Worm (Caenorhabditis elegans): ENCODE data around the gene F22E5.2.

DNA sequence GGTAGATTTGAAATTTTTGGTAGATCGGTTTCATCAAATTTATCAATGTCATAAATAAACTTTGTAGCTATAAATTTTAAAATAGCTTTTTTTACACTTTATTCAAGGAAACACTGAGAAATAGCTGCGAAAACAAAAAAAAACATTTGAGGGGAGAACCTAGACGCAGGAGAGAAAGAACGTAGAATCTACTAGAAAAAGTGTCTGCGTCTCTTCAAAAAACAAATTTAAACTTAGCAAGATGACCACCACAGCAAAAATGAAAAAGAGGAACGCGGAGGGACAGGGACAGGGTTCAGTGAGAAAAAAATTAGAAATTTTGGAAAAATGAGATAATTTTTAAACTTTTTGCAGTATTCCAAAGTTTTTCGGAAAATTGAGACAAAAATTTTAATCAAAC, 16.2 kb upstream of the F22E5.2 start:
- TF ChIP-seq nhr-76 (tag; optimal IDR thresholded peaks at IDR 0.05) (no peak), nhr-12 (tag; optimal IDR thresholded peaks at IDR 0.05) (no peak), elt-3 (tag; optimal IDR thresholded peaks at IDR 0.05) (no peak), mab-5 (tag; optimal IDR thresholded peaks at IDR 0.05) (no peak), mep-1 (tag; optimal IDR thresholded peaks at IDR 0.05) (no peak), nhr-237 (tag; optimal IDR thresholded peaks at IDR 0.05) (no peak), unc-39 (tag; optimal IDR thresholded peaks at IDR 0.05) (no peak), blmp-1 (tag; optimal IDR thresholded peaks at IDR 0.05) (no peak), flh-1 (GFP tag; optimal IDR thresholded peaks at IDR 0.05) (no peak), snpc-4 (tag; optimal IDR thresholded peaks at IDR 0.05) (no peak), unc-62 (GFP tag; optimal IDR thresholded peaks at IDR 0.05) (no peak), ztf-11 (tag; optimal IDR thresholded peaks at IDR 0.05) (no peak), pha-4 (tag; optimal IDR thresholded peaks at IDR 0.05) (no peak), lin-13 (tag; optimal IDR thresholded peaks at IDR 0.05) (no peak)
